Worm (Caenorhabditis elegans) whole organism, dauer: ENCODE results near the gene bli-5.

Experiments used
- unc-62 ChIP-seq: sonication (generic microtip); optimal IDR thresholded peaks from 2 replicates; lab custom pipeline; 2017; ENCODE audit warnings: missing biosample characterization, missing genetic modification reagents, missing genetic modification characterization

The bli-5 gene

DNA sequence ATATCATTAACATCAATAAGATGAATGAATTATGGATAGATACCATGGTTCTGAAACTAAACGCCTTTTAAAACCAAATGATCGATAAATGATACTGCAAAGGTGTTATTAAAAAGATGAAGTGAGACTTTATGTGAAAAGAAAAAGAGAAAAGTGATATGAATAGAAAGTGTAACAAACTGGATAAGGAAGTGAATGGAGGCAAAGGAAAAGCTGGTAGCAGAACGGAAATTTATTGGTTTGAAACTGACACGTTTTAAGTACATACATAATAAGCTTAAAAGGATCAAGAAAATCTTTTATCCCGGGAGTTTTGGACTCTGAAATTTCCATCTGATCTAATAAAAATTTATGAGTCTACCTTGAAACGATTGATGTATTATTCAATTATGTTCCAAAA is at the start of gene bli-5:
TSS of gene bli-5 (minus strand) at position 101 of the 400 bp plus-strand sequence.
- no peak for TF ChIP-seq unc-62 (GFP tag; lab: Kevin White, UChicago)

DNA sequence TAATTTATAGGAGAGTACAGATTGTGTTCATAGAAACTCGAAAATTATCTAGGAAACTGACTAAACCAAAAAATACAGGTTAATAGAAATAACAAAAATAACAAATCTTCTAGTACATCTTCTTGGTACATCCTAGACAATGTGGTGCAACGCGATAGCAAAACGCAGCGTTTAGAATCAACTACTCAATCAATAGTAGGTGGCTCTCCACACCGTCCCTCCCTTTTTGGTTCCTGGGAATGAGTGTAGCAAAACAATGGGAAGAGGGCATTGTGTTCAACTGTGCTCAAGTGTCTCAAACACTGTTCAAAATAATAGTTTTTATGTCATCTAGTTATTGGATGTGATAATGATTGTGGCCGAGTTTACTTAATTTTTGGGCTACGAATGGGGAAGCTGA is 47.1 kb upstream of the bli-5 start, which contains the start of gene T27E9.6:
TSS of gene T27E9.6 (minus strand) at position 101 of the 400 bp plus-strand sequence.
- TF ChIP-seq unc-62 (GFP tag; lab: Kevin White, UChicago), result no peak

DNA sequence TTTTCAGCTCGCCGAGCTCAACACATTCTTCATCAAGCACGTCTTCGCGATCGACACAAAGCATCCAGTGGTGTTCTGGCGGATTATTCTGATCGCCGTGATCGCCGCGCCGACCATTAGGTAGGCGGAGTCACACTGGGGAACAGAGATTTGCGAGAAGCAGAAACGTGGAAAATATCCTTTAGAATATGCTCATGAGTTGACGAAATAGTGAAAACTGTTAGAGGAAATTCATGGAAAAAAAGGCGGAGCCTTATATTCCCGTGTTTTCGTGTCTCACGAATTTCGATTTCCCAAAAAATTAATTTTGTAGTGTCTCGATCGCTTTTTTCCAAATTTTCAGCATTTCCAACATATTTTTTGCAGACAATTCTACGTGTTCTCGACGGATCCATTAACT is 44.9 kb upstream of the bli-5 start:
- no peak for TF ChIP-seq unc-62 (GFP tag; lab: Kevin White, UChicago)

DNA sequence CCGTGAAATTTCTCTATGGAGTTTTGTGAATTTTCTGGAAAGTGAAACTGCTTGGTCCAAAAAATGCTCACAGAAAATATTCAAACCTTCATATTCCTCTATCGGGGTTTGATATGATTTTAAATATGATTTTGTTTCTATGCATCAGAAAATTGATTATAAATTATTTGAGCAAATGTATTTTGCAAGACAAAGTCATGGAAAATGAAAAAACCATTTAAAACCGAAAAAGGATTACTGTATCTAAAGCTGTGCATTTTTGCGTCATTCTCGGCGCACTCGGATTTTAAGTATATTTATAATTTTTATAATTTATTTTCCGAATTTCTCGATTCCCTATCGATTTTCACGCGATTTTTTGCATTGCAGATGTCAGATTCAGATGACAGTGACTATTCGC is 41.9 kb upstream of the bli-5 start, which contains the start of gene pssy-2:
TSS of gene pssy-2 (plus strand) at position 301 of the 400 bp plus-strand sequence.
- no peak for TF ChIP-seq unc-62 (GFP tag; lab: Kevin White, UChicago)

DNA sequence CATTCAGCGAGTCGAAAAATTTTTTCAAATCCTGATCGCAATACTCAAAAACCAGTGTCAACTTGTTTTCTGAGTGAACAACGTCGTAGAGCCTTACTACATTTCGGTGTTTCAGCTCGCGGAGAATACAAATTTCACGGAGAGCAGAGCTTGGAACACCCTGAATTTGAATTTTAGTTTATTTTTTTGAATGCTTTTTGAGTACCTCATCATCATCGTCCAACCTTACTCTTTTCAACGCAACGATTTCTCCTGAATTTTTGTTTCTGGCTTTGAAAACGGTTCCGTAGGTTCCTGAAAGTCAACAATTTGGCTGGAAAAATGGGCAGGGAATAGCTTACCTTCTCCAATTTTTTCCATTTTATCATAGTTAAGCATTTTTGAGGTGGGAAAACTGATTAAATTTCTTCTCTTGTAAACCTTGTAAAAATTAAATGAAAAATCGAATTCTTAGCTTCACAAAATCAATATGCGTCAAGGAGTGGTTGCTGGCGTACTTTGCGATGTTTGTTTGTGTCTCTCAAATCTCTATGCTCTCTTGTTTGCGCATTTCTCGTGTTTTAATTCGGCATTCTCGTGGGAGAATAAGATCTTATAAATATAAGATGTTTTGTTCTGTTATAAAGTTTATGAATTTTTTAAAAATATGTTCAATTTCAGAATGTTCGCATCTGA is 36.5 kb upstream of the bli-5 start, which contains the start of gene cdk-5:
TSS of gene cdk-5 (minus strand) at position 425 of the 675 bp plus-strand sequence.
- TF ChIP-seq unc-62 (GFP tag; lab: Kevin White, UChicago), result no peak

DNA sequence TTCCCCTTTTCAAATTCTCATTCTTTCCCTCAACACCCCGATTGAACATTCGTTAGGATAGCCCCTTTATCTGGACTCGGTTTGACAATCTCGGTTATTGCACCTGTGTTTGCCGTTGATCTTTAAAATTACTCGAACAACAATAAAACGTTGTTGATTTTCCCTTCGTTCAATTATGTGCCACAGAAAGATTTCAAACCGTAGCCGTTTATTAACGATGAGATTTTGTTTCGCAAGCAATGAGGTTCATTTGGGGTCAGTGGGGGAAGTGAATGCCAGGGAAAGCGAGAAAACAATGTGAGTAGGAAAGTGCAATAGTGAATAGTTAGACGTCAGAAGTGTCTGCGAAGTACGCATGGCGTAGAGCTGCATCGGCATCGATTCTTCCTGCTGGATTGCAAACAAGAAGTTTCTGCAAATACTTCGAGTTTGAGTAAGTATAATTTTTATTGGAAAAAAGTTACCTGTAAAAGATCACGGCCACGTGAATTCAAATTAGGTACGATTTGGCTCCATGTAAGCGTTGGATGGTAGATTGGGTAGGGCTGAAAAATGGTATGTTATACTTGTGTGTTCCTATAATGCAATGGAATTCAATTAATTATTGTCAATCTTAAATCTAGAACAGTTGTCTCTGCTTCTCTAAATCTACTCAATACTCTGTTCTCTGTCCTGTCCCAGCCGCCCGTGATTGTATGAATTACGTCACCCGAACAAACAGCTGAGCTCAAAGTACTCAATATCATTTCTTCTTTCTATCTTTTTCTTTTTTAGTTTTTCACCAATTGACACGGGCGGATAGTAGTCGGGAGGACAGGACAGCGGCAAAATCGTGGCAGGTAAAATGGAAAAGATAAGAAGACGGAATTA is 35.2 kb upstream of the bli-5 start, which contains the start of gene kel-3:
TSS of gene kel-3 (plus strand) at position 328 of the 870 bp plus-strand sequence.
- TF ChIP-seq unc-62 (GFP tag; lab: Kevin White, UChicago), result no peak

DNA sequence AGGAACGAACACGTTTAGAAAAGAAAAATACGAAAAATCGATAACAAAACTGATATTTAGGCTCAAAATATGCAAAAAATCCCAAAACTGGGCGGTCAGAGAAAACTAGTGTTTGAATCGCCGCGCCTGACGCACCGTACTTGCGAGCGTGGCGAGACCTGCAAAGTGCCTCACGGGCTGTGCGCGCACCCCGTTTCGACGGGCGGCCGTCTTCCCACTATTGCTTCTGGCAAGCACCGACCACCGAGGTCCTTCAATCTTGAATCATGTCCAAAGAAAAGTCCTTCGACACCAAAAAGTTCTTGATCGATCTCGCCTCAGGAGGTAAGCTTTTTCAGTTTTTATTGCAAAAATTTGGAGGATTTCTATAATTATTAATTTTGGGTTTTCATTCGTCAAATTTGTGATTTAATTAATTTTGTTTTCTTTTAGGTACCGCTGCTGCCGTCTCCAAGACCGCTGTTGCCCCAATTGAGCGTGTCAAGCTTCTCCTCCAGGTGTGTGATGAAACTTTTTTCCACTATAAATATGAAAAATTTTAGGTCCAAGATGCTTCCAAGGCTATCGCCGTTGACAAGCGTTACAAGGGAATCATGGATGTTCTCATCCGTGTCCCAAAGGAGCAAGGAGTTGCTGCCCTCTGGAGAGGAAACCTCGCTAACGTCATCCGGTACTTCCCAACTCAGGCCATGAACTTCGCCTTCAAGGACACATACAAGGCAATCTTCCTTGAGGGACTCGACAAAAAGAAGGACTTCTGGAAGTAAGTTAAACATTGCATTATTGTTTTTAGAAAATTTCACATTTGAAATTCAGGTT is 33.6 kb upstream of the bli-5 start, which contains the start of gene ant-1.1:
TSS of gene ant-1.1 (plus strand) at position 199 of the 819 bp plus-strand sequence.
- TF ChIP-seq unc-62 (GFP tag; lab: Kevin White, UChicago), result no peak

DNA sequence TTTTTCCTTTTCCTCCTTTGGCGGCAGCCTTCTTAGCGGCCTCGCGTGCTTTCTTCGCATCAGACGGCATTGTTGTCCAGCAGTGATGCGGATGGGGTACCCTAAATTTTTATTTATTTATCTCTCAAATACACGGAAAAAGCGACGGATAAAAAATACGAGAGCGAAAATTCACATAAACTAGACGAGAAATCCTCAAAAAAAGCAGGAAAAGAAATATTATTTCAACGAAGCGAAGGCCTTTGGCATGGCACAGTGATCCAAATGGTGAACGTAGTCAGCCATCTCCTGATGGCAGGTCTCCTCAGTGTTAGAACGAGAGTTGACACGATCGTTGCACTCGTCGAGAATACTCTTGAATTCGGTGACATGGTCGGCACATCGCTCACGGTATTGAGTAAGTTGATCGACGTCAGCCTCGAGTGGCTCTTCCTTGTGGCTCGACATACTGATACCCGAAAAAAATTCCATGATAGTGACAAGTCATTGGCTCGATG is 32.6 kb upstream of the bli-5 start, which contains the start of the genes abcf-2 and T27E9.2:
TSS of gene abcf-2 (minus strand) at position 101 of the 497 bp plus-strand sequence.
TSS of gene T27E9.2 (minus strand) at position 447 of the 497 bp plus-strand sequence.
- no peak for TF ChIP-seq unc-62 (GFP tag; lab: Kevin White, UChicago)

DNA sequence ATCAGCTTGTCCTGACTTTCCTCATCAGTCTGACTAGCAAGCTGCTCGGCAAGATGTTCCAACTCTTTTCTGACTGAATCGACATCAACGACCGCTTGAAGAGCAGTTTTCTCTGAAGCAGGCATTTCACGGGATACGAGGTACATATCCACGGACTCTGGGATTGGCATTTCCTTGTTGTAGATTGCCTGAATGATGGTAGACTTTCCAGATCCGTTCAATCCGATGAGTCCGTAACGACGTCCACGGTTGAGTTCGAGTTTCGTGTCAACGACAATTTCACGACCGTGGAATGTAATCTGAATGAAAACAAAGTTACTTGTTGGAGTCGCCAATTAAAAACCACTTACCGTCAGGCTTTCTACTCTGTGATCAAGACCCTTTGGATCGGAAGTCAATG is 32.0 kb upstream of the bli-5 start:
- no peak for TF ChIP-seq unc-62 (GFP tag; lab: Kevin White, UChicago)

DNA sequence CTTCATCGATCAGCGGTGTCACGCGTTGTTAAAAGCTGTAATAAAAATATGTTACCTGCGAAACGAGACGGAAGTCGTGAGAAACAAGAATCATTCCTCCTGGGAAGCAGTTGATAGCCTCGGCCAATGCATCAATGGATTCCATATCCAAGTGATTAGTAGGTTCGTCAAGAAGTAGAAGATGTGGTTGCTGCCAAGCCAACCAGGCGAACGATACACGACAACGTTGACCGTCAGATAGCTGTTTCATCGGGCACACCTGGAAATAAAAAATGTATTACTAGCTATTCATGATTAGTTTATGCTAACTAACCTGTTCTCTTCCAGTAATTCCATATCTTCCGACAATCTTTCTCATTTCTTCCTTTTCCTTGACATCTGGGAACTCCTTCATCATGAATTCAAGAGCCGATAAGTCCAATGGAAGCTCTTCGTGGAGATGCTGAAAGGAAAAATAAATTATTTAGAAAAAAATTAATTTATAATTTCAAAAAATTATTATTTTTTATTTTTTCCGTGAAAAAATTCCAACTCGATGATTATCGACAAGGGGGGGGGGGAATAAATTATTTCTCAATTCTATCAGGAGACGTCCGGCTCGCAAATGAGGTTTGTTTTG is 29.5 kb upstream of the bli-5 start, which contains the start of gene tag-164:
TSS of gene tag-164 (plus strand) at position 569 of the 619 bp plus-strand sequence.
- TF ChIP-seq unc-62 (GFP tag; lab: Kevin White, UChicago), result no peak

DNA sequence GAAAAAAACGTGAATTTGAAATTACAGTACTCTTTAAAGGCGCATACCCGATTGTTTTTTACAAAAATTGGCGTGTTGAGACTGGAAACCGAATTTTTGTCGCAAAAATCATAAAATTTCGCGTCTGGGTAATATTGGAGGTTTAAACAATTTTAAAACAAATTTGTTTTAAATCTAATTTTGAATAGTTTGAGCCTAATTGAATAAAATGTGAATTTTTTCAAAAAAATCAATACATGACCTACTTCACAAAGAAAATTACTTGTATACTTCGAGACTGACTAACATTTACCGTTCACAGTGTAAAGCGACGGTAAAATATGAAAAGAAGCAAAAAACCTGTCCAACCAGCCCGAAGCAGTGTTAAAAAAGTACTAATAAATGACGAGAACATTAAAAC is 27.7 kb upstream of the bli-5 start:
- TF ChIP-seq unc-62 (GFP tag; lab: Kevin White, UChicago), result no peak

DNA sequence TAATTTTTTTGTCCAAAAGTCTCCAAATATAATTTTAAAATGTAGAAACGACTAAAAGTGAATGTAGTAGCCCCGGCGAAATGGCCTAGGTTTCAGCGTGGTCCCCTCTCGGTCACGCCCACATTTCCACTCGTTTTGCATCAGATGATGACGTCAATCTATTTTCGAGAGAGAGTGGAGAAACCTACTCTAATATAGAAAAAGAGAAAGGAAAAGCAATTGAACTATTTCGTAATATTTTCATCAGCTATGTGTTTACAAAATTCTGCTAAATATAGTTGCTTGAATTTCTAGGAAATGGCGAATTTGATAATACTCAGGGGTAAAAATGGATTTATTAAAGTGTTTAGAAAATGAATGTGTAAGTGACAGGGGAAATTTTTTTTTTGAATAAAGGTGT is 26.2 kb upstream of the bli-5 start:
- no peak for TF ChIP-seq unc-62 (GFP tag; lab: Kevin White, UChicago)

DNA sequence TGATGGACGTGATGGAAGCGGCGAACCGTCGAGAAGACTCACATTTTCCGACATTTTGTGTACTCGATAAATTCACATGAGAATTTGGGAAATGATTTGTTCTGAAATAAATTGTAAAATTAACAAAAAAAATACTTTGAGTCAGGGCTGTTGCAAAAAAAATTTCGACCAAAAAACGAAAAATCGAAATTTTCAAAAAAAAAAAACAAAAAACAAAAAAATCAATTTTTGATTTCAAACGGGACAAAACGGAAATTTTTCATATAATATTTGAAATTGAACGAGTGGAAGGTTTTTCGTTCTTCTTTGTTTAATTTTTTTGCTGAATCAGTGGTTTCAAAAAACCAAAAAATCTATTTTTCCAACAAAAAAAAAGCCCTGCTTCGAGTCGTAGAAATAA is 25.6 kb upstream of the bli-5 start, which contains the start of gene cua-1:
TSS of gene cua-1 (minus strand) at position 101 of the 400 bp plus-strand sequence.
- TF ChIP-seq unc-62 (GFP tag; lab: Kevin White, UChicago), result no peak

DNA sequence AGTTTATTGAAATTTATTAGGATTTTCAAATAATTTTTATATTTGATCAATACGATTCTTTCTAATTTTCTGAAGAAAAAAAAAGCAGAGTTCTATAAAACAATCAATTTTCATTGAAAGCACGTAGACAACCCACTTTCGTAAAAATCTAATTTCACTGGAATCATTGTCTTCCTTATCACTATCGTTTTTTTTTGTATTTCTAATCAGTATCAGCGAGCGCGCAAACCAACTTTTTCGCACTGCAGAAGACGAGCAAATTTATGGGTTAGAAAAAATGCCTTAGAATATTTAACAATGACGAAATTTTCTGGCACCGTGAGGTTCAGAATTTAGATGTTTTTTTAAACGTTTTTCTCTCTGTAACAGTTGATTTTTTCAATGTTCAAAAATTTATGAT is 23.3 kb upstream of the bli-5 start:
- TF ChIP-seq unc-62 (GFP tag; lab: Kevin White, UChicago), result no peak
